Fruit fly (Drosophila melanogaster): Measurements from ENCODE around the gene Nmd3.

The Nmd3 gene

DNA sequence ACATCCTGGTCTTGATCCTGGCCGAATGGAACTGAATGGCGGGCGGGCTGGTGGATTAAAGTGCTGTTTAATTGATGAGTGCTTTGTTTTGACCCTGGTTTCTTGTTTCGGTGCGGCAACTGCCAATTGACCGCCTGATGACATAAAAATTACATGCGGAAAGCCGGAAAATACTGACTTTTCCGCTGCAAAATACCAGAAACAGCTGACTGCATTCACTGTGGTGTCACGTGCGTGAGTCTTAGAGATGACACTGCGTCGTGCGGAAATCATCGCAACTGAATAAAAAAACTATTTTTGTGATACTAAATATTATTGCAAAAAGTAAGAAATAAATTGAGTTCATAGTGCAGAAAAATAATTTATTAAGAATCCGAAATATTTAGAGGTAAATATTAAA, 35.0 kb downstream of the Nmd3 start, which contains the start of gene bcn92 (continued):
- no peak for TF ChIP-seq Hmr (GFP tag; optimal IDR thresholded peaks at IDR 0.05)
- no peak; the same call in 1 of the 2 replicates for TF ChIP-seq lmd (GFP tag; IDR thresholded peaks at IDR 0.05)
- no peak for TF ChIP-seq CG1529 (GFP tag; optimal IDR thresholded peaks at IDR 0.05)
- TF ChIP-seq CG7556 (GFP tag; optimal IDR thresholded peaks at IDR 0.05): no peak
- no peak for TF ChIP-seq NFAT (GFP tag; IDR thresholded peaks at IDR 0.05)
- 0 out of 2 replicates have a peak, but pooled peaks have one; percentile 5 for TF ChIP-seq CG14667 (GFP tag; IDR thresholded peaks at IDR 0.05)
- TF ChIP-seq Hr51 (GFP tag; optimal IDR thresholded peaks at IDR 0.05): peak in 1 of 2 experiments; percentile 17
- no peak for TF ChIP-seq CG12236 (GFP tag; optimal IDR thresholded peaks at IDR 0.05)
- peak; percentile 37 for TF ChIP-seq Meics (GFP tag; optimal IDR thresholded peaks at IDR 0.05)
- TF ChIP-seq sisA (GFP tag; IDR thresholded peaks at IDR 0.05): peak; percentile 42; the same call in 1 of the 2 replicates
- TF ChIP-seq CG7271 (tag; optimal IDR thresholded peaks at IDR 0.05): no peak
- no peak for TF ChIP-seq kay (GFP tag; optimal IDR thresholded peaks at IDR 0.05)
- TF ChIP-seq so (GFP tag; IDR thresholded peaks at IDR 0.05): no peak
- TF ChIP-seq CG10267 (tag; optimal IDR thresholded peaks at IDR 0.05): peak; percentile 50
- no peak for TF ChIP-seq CG31441 (GFP tag; IDR thresholded peaks at IDR 0.05)
- TF ChIP-seq vvl (GFP tag; IDR thresholded peaks at IDR 0.05): peak; percentile 61; the same call in 1 of the 2 replicates
- peak; percentile 23 for TF ChIP-seq lbe (GFP tag; optimal IDR thresholded peaks at IDR 0.05)
- peak; percentile 51 for TF ChIP-seq cwo (GFP tag; optimal IDR thresholded peaks at IDR 0.05)
- TF ChIP-seq ham (GFP tag; IDR thresholded peaks at IDR 0.05): no peak
- no peak for TF ChIP-seq CG11093 (GFP tag; IDR thresholded peaks at IDR 0.05)
- TF ChIP-seq Spps (tag; optimal IDR thresholded peaks at IDR 0.05): no peak
- TF ChIP-seq luna (GFP tag; optimal IDR thresholded peaks at IDR 0.05): no peak
- TF ChIP-seq Gug (GFP tag; IDR thresholded peaks at IDR 0.05): peak; percentile 56; the same call in 2 of the 4 replicates
- no peak for TF ChIP-seq gsb-n (tag; optimal IDR thresholded peaks at IDR 0.05)
- no peak for TF ChIP-seq gce (GFP tag; IDR thresholded peaks at IDR 0.05)
- TF ChIP-seq MTF-1 (GFP tag; optimal IDR thresholded peaks at IDR 0.05; ENCODE audit: borderline replicate concordance): no peak
- TF ChIP-seq BEAF-32 (GFP tag; optimal IDR thresholded peaks at IDR 0.05): peak; percentile 90
- no peak for TF ChIP-seq kah (GFP tag; optimal IDR thresholded peaks at IDR 0.05)
- TF ChIP-seq Hsf (GFP tag; optimal IDR thresholded peaks at IDR 0.05): peak; percentile 62
- peak; percentile 61 for TF ChIP-seq CG30403 (GFP tag; optimal IDR thresholded peaks at IDR 0.05)
- no peak for TF ChIP-seq cato (GFP tag; optimal IDR thresholded peaks at IDR 0.05; ENCODE audit: borderline replicate concordance)
- TF ChIP-seq HLHmδ (GFP tag; optimal IDR thresholded peaks at IDR 0.05): peak; percentile 4
- TF ChIP-seq CG2199 (GFP tag; IDR thresholded peaks at IDR 0.05): no peak
- 0 out of 2 replicates have a peak, but pooled peaks have one; percentile 21 for TF ChIP-seq CG10366 (GFP tag; IDR thresholded peaks at IDR 0.05)
- TF ChIP-seq tgo (GFP tag; IDR thresholded peaks at IDR 0.05): no peak
- peak; percentile 31; the same call in 1 of the 2 replicates for TF ChIP-seq CG6272 (GFP tag; IDR thresholded peaks at IDR 0.05)
- no peak for TF ChIP-seq CG31388 (GFP tag; optimal IDR thresholded peaks at IDR 0.05)
- TF ChIP-seq tin (GFP tag; optimal IDR thresholded peaks at IDR 0.05): peak; percentile 52
- no peak for TF ChIP-seq Jarid2 (GFP tag; optimal IDR thresholded peaks at IDR 0.05)
- TF ChIP-seq nau (GFP tag; optimal IDR thresholded peaks at IDR 0.05): no peak
- no peak for TF ChIP-seq tap (tag; optimal IDR thresholded peaks at IDR 0.05)
- TF ChIP-seq Xbp1 (GFP tag; optimal IDR thresholded peaks at IDR 0.05): peak; percentile 62
- TF ChIP-seq CG30431 (GFP tag; optimal IDR thresholded peaks at IDR 0.05): no peak
- no peak for TF ChIP-seq org-1 (GFP tag; optimal IDR thresholded peaks at IDR 0.05)
- no peak for TF ChIP-seq Eip74EF (GFP tag; optimal IDR thresholded peaks at IDR 0.05)
- peak; percentile 82 for TF ChIP-seq CG7963 (GFP tag; IDR thresholded peaks at IDR 0.05; ENCODE audit: partially characterized antibody)
- TF ChIP-seq dimm (GFP tag; IDR thresholded peaks at IDR 0.05): no peak
- TF ChIP-seq CG11085 (GFP tag; IDR thresholded peaks at IDR 0.05): 0 out of 2 replicates have a peak, but pooled peaks have one; percentile 11
- TF ChIP-seq Sox102F (GFP tag; optimal IDR thresholded peaks at IDR 0.05): peak; percentile 26
- no peak for TF ChIP-seq Taf1 (GFP tag; IDR thresholded peaks at IDR 0.05)
- TF ChIP-seq CG4328 (GFP tag; optimal IDR thresholded peaks at IDR 0.05): no peak

All from whole organism, embryonic.